Worm (Caenorhabditis elegans): ENCODE measurements around the gene C18D1.2.

DNA sequence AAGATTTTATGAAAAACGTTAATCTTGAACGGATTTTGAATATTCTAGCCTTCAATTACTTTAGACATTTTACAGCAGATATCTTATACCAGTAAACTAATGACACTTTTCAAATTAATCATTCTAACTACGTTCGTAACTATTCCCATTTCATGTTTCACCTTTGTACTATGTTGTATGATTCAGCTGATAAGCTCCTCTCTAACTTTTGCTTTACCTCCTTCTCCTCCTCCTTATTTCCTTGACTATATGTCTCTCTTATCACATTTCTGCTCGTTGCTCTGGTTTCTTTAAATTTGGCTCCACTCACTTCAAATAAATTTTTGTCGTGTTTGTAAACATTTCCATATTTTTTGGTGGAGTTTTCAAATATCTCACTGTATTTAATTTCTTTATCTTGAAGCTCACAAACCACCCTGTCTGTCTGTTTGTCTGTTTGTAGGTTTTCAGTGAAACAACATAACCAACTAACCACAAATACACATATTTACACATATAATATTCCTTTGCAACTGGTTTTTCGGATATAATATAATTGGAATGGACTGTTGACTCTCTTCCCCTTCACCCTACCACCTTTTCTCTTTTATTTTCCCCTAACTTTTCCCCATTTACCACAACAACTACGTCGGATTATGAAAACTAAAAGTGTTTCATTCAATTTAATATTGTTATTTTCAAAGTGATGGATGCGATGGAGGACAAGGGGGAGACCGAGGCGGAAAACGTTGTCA, 37.6 kb downstream of the C18D1.2 start, which contains the start of gene lact-2:
- TF ChIP-seq nhr-28 (tag; optimal IDR thresholded peaks at IDR 0.05) (no peak), aha-1 (tag; optimal IDR thresholded peaks at IDR 0.05) (no peak), unc-86 (tag; optimal IDR thresholded peaks at IDR 0.05) (no peak), ceh-88 (GFP tag; IDR thresholded peaks at IDR 0.05) (no peak), lsy-2 (tag; optimal IDR thresholded peaks at IDR 0.05) (no peak), unc-62 (GFP tag; optimal IDR thresholded peaks at IDR 0.05) (no peak), sptf-1 (tag; optimal IDR thresholded peaks at IDR 0.05) (no peak), ama-1 (optimal IDR thresholded peaks at IDR 0.05) (no peak), alr-1 (tag; optimal IDR thresholded peaks at IDR 0.05; ENCODE audit: borderline replicate concordance) (no peak), elt-3 (tag; optimal IDR thresholded peaks at IDR 0.05) (no peak), jun-1 (tag; optimal IDR thresholded peaks at IDR 0.05) (no peak), xbp-1 (tag; optimal IDR thresholded peaks at IDR 0.05) (no peak)
